Fruit fly (Drosophila melanogaster) whole organism, embryonic: ENCODE results near the gene CG16984.

Experiments used
- B-H2 ChIP-seq: fragments of 200-800 bp; sonication (Bioruptor generic); optimal IDR thresholded peaks from 2 replicates; lab custom pipeline; 2018; ENCODE audit warnings: missing biosample characterization, mild to moderate bottlenecking, missing genetic modification characterization
- CG10209 ChIP-seq: fragments of 200-800 bp; sonication (Bioruptor generic); optimal IDR thresholded peaks from 3 replicates; lab custom pipeline; 2017; ENCODE audit warnings: missing biosample characterization, mild to moderate bottlenecking, missing genetic modification characterization, missing genetic modification reagents
- CG10462 ChIP-seq: fragments of 200-800 bp; sonication (Bioruptor generic); optimal IDR thresholded peaks from 2 replicates; lab custom pipeline; 2016; ENCODE audit warnings: missing biosample characterization, missing genetic modification characterization
- CG10979 ChIP-seq: fragments of 200-800 bp; sonication (Bioruptor generic); optimal IDR thresholded peaks from 2 replicates; lab custom pipeline; 2018; ENCODE audit warnings: missing biosample characterization, mild to moderate bottlenecking, missing genetic modification characterization, moderate library complexity
- CG12659 ChIP-seq: fragments of 200-800 bp; sonication (Bioruptor generic); optimal IDR thresholded peaks from 3 replicates; lab custom pipeline; 2017; ENCODE audit warnings: mild to moderate bottlenecking, missing biosample characterization, missing genetic modification reagents, missing genetic modification characterization
- CG13624 ChIP-seq: fragments of 200-800 bp; sonication (Bioruptor generic); optimal IDR thresholded peaks from 2 replicates; lab custom pipeline; 2016; ENCODE audit warnings: missing biosample characterization, missing genetic modification characterization
- CG15011 ChIP-seq: fragments of 200-800 bp; sonication (Bioruptor generic); optimal IDR thresholded peaks from 3 replicates; lab custom pipeline; 2018; ENCODE audit warnings: missing biosample characterization, mild to moderate bottlenecking, missing genetic modification characterization
- CG15479 ChIP-seq: fragments of 200-800 bp; sonication (Bioruptor generic); optimal IDR thresholded peaks from 3 replicates; lab custom pipeline; 2019; ENCODE audit warnings: missing biosample characterization, mild to moderate bottlenecking, missing genetic modification characterization, moderate library complexity
- CG16863 ChIP-seq: fragments of 200-800 bp; sonication (Bioruptor generic); optimal IDR thresholded peaks from 3 replicates; lab custom pipeline; 2016; ENCODE audit warnings: missing biosample characterization, missing genetic modification characterization
- CG17912 ChIP-seq: fragments of 200-800 bp; sonication (Bioruptor generic); optimal IDR thresholded peaks from 2 replicates; lab custom pipeline; 2018; ENCODE audit warnings: missing biosample characterization, mild to moderate bottlenecking, missing genetic modification characterization
- CG1832 ChIP-seq: fragments of 200-800 bp; sonication (Bioruptor generic); optimal IDR thresholded peaks from 2 replicates; lab custom pipeline; 2017; ENCODE audit warnings: missing biosample characterization, mild to moderate bottlenecking, missing genetic modification characterization, inconsistent platforms
- CG32772 ChIP-seq: fragments of 200-800 bp; sonication (Bioruptor generic); IDR thresholded peaks from 2 replicates; pipeline ENCODE4 v1.3.6; 2022; ENCODE audit warnings: missing biosample characterization, missing genetic modification characterization
- CG43689 ChIP-seq: fragments of 200-800 bp; sonication (Bioruptor generic); IDR thresholded peaks from 2 replicates; pipeline ENCODE4 v1.3.6; 2022; ENCODE audit warnings: missing biosample characterization, missing genetic modification characterization
- CG4404 ChIP-seq: fragments of 200-800 bp; sonication (Bioruptor generic); IDR thresholded peaks from 2 replicates; pipeline ENCODE4 v1.3.6; 2022; ENCODE audit warnings: missing biosample characterization, missing genetic modification characterization
- CG6683 ChIP-seq: fragments of 200-800 bp; sonication (Bioruptor generic); optimal IDR thresholded peaks from 2 replicates; lab custom pipeline; 2017; ENCODE audit warnings: missing biosample characterization, mild to moderate bottlenecking, missing genetic modification characterization, missing genetic modification reagents
- CG6791 ChIP-seq: fragments of 200-800 bp; sonication (Bioruptor generic); IDR thresholded peaks from 3 replicates; pipeline ENCODE4 v1.3.6; 2022; ENCODE audit warnings: missing biosample characterization, missing genetic modification characterization; ENCODE audit not compliant: partially characterized antibody
- CG8089 ChIP-seq: fragments of 200-800 bp; sonication (Bioruptor generic); optimal IDR thresholded peaks from 3 replicates; lab custom pipeline; 2016; ENCODE audit warnings: missing biosample characterization, missing genetic modification characterization
- CG8924 ChIP-seq: fragments of 200-800 bp; optimal IDR thresholded peaks from 3 replicates; lab custom pipeline; 2019; ENCODE audit warnings: missing biosample characterization, mild to moderate bottlenecking, missing genetic modification characterization, moderate library complexity
- CG9727 ChIP-seq: fragments of 200-800 bp; sonication (Bioruptor generic); optimal IDR thresholded peaks from 3 replicates; lab custom pipeline; 2017; ENCODE audit warnings: missing biosample characterization, mild to moderate bottlenecking, missing genetic modification characterization
- D19A ChIP-seq: fragments of 200-800 bp; optimal IDR thresholded peaks from 3 replicates; lab custom pipeline; 2019; ENCODE audit warnings: missing biosample characterization, mild to moderate bottlenecking, missing genetic modification characterization, moderate library complexity
- H15 ChIP-seq: fragments of 200-800 bp; sonication (Bioruptor generic); IDR thresholded peaks from 3 replicates; pipeline ENCODE4 v1.3.6; 2022; ENCODE audit warnings: missing biosample characterization, missing genetic modification characterization
- Hmx ChIP-seq: fragments of 200-800 bp; sonication (Bioruptor generic); optimal IDR thresholded peaks from 2 replicates; lab custom pipeline; 2016; ENCODE audit warnings: missing biosample characterization, missing genetic modification characterization
- MESR4 ChIP-seq: fragments of 200-800 bp; sonication (Bioruptor generic); optimal IDR thresholded peaks from 2 replicates; lab custom pipeline; 2018; ENCODE audit warnings: missing biosample characterization, mild to moderate bottlenecking, missing genetic modification characterization, moderate library complexity
- Med ChIP-seq: fragments of 200-800 bp; sonication (Bioruptor generic); peaks from one replicate; lab custom pipeline; 2016; ENCODE audit warnings: missing biosample characterization, missing genetic modification characterization, mild to moderate bottlenecking, inconsistent platforms, moderate library complexity
- NC2β ChIP-seq: fragments of 200-800 bp; sonication (Bioruptor generic); optimal IDR thresholded peaks from 2 replicates; lab custom pipeline; 2016; ENCODE audit warnings: missing biosample characterization, missing genetic modification characterization
- NFAT ChIP-seq: fragments of 200-800 bp; sonication (Bioruptor generic); IDR thresholded peaks from 2 replicates; pipeline ENCODE4 v1.3.6; 2022; ENCODE audit warnings: missing biosample characterization, missing genetic modification characterization
- Oli ChIP-seq: fragments of 200-800 bp; sonication (Bioruptor generic); optimal IDR thresholded peaks from 2 replicates; lab custom pipeline; 2018; ENCODE audit warnings: missing biosample characterization, mild to moderate bottlenecking, missing genetic modification characterization, moderate library complexity
- Sin3A ChIP-seq: fragments of >200 bp; optimal IDR thresholded peaks from 2 replicates; lab custom pipeline; 2018
- Sry-δ ChIP-seq: fragments of 200-800 bp; sonication (Bioruptor generic); optimal IDR thresholded peaks from 2 replicates; lab custom pipeline; 2016; ENCODE audit warnings: missing biosample characterization, missing genetic modification characterization
- YL-1 ChIP-seq: fragments of 200-800 bp; sonication (Bioruptor generic); optimal IDR thresholded peaks from 3 replicates; lab custom pipeline; 2017; ENCODE audit warnings: missing biosample characterization, mild to moderate bottlenecking, missing genetic modification characterization
- dm ChIP-seq: fragments of 200-800 bp; sonication (Bioruptor generic); optimal IDR thresholded peaks from 3 replicates; lab custom pipeline; 2016; ENCODE audit warnings: missing biosample characterization, missing genetic modification characterization
- ems ChIP-seq: fragments of 200-800 bp; sonication (Bioruptor generic); optimal IDR thresholded peaks from 3 replicates; lab custom pipeline; 2016; ENCODE audit warnings: missing biosample characterization, missing genetic modification characterization
- en ChIP-seq: fragments of 200-800 bp; sonication (Bioruptor generic); optimal IDR thresholded peaks from 2 replicates; lab custom pipeline; 2016; ENCODE audit warnings: missing biosample characterization, missing genetic modification characterization
- fd102C ChIP-seq: fragments of 200-800 bp; sonication (Bioruptor generic); optimal IDR thresholded peaks from 2 replicates; lab custom pipeline; 2018; ENCODE audit warnings: missing biosample characterization, mild to moderate bottlenecking, missing genetic modification characterization, moderate library complexity
- jumu ChIP-seq: fragments of 200-800 bp; sonication (Bioruptor generic); optimal IDR thresholded peaks from 3 replicates; lab custom pipeline; 2016; ENCODE audit warnings: missing biosample characterization, missing genetic modification characterization
- nerfin-2 ChIP-seq: fragments of 200-800 bp; sonication (Bioruptor generic); IDR thresholded peaks from 2 replicates; pipeline ENCODE4 v1.3.6; 2022; ENCODE audit warnings: missing biosample characterization, missing genetic modification characterization; ENCODE audit not compliant: partially characterized antibody
- phol ChIP-seq: fragments of 200-800 bp; sonication (Bioruptor generic); optimal IDR thresholded peaks from 3 replicates; lab custom pipeline; 2018; ENCODE audit warnings: missing biosample characterization, mild to moderate bottlenecking, missing genetic modification characterization, moderate library complexity
- pnt ChIP-seq: fragments of 200-800 bp; sonication (Bioruptor generic); optimal IDR thresholded peaks from 3 replicates; lab custom pipeline; 2016; ENCODE audit warnings: missing biosample characterization, missing genetic modification characterization
- sc ChIP-seq, 3 experiments: fragments of >200 bp in 2 of 3; fragments of 200-800 bp in 1 of 3; sonication (Bioruptor generic) in 1 of 3; optimal IDR thresholded peaks; 2 replicates in 2 of 3; 3 replicates in 1 of 3; lab custom pipeline; 2017; ENCODE audit warnings: mild to moderate bottlenecking in 1 of 3, missing biosample characterization in 1 of 3, missing genetic modification characterization in 1 of 3, missing genetic modification reagents in 1 of 3
- sens ChIP-seq: fragments of 200-800 bp; sonication (Bioruptor generic); peaks from one replicate; lab custom pipeline; 2016; ENCODE audit warnings: missing biosample characterization, missing genetic modification characterization
- sqz ChIP-seq: fragments of 200-800 bp; sonication (Bioruptor generic); optimal IDR thresholded peaks from 3 replicates; lab custom pipeline; 2018; ENCODE audit warnings: missing biosample characterization, mild to moderate bottlenecking, missing genetic modification characterization
- stc ChIP-seq: fragments of 200-800 bp; sonication (Bioruptor generic); IDR thresholded peaks from 2 replicates; pipeline ENCODE4 v1.3.6; 2022; ENCODE audit warnings: missing biosample characterization, missing genetic modification characterization
- tap ChIP-seq: fragments of 200-800 bp; optimal IDR thresholded peaks from 3 replicates; lab custom pipeline; 2019; ENCODE audit warnings: missing biosample characterization, mild to moderate bottlenecking, missing genetic modification characterization, moderate library complexity

CG16984 gene

DNA sequence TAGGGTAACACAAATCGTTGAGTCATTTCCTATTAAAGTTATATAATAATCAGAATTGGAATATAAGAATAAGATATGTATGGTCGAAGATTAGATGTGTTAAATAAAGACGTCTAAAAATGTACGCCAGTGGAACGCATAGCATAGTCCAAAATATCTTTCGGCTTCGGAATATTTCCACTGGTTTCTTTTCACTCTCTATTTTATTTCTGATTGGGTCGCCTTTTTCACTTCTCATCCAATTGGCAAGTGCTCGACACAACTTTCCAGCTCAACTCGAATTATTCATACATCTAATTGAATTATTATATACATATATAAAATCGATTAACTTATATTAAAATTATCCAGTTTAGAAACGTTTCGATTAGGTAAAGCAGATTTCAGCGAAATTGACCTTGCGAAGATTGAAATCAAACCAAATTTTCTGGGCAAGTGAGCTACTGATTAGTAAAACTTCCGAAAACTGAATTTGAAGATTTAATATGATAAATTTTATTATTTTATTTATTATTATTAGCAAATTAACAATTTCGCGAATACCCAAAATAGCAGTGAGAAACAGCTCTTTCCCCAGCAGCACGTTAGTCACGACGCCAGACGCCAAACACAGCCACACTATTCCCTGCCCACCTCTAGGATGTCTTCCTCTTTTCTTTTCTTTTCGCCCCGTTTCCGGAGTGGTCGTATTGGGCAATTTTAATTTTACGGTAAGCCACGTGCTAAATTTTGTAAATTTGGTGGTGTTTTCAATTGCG, 8.6 kb upstream of the CG16984 start, which contains the start of gene RpL8 (continued):
- TF ChIP-seq CG10209 (GFP tag; lab: Kevin White, UChicago) (peak; percentile 86), Oli (peak; percentile 60), CG9727 (peak; percentile 86), Sin3A (lab: Kevin White, UChicago) (peak; percentile 11), CG8924 (tag; lab: Kevin White, UChicago) (peak; percentile 26), H15 (GFP tag; lab: Robert Waterston, UW) (peak; percentile 75), jumu (GFP tag; lab: Kevin White, UChicago) (peak; percentile 53), sqz (peak; percentile 82), tap (tag; lab: Kevin White, UChicago) (peak; percentile 25), CG6683 (GFP tag; lab: Kevin White, UChicago) (peak; percentile 61), CG10462 (peak; percentile 40), CG10979 (tag; lab: Kevin White, UChicago) (peak; percentile 56)

DNA sequence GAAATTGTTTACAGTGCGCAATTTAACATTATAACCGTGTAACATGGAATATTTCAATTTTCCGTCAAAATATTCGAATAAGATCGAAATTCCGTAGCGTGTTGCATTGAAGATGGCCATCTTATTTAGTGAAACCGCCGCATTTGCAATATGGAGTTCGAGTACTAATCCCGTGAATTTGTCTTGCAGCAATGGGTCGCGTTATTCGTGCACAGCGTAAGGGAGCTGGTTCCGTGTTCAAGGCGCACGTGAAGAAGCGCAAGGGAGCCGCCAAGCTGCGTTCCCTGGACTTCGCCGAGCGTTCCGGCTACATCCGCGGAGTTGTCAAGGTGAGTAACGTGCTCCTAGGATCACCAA, 8.0 kb upstream of the CG16984 start:
- TF ChIP-seq phol (tag; lab: Kevin White, UChicago) (peak; percentile 28), CG43689 (GFP tag; lab: Robert Waterston, UW) (no peak), CG15479 (GFP tag; lab: Kevin White, UChicago) (no peak), sens (GFP tag; lab: Kevin White, UChicago) (peak; percentile 48), Hmx (GFP tag; lab: Kevin White, UChicago) (no peak), CG12659 (GFP tag; lab: Kevin White, UChicago) (peak; percentile 54), dm (GFP tag; lab: Kevin White, UChicago) (peak; percentile 38), sc (optimal IDR thresholded peaks at IDR 0.05; lab: Kevin White, UChicago) (no peak), sc (GFP tag; optimal IDR thresholded peaks at IDR 0.05; lab: Kevin White, UChicago) (no peak), D19A (no peak), Sry-δ (GFP tag; lab: Kevin White, UChicago) (no peak), YL-1 (GFP tag; lab: Kevin White, UChicago) (peak; percentile 45), CG15011 (GFP tag; lab: Kevin White, UChicago) (no peak), fd102C (no peak), MESR4 (GFP tag; lab: Kevin White, UChicago) (peak; percentile 80), Med (GFP tag; lab: Kevin White, UChicago) (no peak)

DNA sequence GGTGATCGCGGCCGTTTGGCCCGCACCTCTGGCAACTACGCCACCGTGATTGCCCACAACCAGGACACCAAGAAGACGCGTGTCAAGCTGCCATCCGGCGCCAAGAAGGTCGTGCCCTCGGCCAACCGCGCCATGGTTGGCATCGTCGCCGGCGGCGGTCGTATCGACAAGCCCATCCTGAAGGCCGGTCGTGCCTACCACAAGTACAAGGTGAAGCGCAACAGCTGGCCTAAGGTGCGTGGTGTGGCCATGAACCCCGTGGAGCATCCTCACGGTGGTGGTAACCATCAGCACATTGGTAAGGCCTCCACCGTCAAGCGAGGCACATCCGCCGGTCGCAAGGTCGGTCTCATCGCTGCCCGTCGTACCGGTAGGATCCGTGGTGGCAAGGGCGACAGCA, 7.3 kb upstream of the CG16984 start:
- TF ChIP-seq NC2β (GFP tag; lab: Kevin White, UChicago) = no peak
- TF ChIP-seq CG32772 (GFP tag; lab: Robert Waterston, UW) = no peak
- TF ChIP-seq CG17912 = no peak
- TF ChIP-seq CG1832 (GFP tag; lab: Kevin White, UChicago) = no peak
- peak; percentile 3 for TF ChIP-seq pnt (GFP tag; lab: Kevin White, UChicago)
- no peak for TF ChIP-seq CG43689 (GFP tag; lab: Robert Waterston, UW)
- TF ChIP-seq CG16863 (GFP tag; lab: Kevin White, UChicago) = no peak
- TF ChIP-seq CG6791 (GFP tag; lab: Robert Waterston, UW) = 0 out of 3 replicates have a peak, but pooled peaks have one; percentile 43
- TF ChIP-seq CG4404 = no peak
- peak; percentile 38; the same call in 1 of the 2 replicates for TF ChIP-seq nerfin-2
- TF ChIP-seq CG8089 (GFP tag; lab: Kevin White, UChicago) = peak; percentile 6
- no peak for TF ChIP-seq stc
- TF ChIP-seq Med (GFP tag; lab: Kevin White, UChicago) = peak; percentile 38
- no peak for TF ChIP-seq en (GFP tag; lab: Kevin White, UChicago)
- no peak for TF ChIP-seq Sin3A (lab: Kevin White, UChicago)
- TF ChIP-seq sens (GFP tag; lab: Kevin White, UChicago) = peak; percentile 78
- peak; percentile 7 for TF ChIP-seq CG13624 (GFP tag; lab: Kevin White, UChicago)
- TF ChIP-seq ems (GFP tag; lab: Kevin White, UChicago) = peak; percentile 19
- TF ChIP-seq CG8924 (tag; lab: Kevin White, UChicago) = no peak
- peak; percentile 28; the same call in 1 of the 2 replicates for TF ChIP-seq NFAT (GFP tag; lab: Robert Waterston, UW)
- TF ChIP-seq B-H2 (GFP tag; lab: Kevin White, UChicago) = no peak
- TF ChIP-seq, all 482 proteins: peak for 9
